Worm (Caenorhabditis elegans): ENCODE measurements around the gene Y49F6A.5.

DNA sequence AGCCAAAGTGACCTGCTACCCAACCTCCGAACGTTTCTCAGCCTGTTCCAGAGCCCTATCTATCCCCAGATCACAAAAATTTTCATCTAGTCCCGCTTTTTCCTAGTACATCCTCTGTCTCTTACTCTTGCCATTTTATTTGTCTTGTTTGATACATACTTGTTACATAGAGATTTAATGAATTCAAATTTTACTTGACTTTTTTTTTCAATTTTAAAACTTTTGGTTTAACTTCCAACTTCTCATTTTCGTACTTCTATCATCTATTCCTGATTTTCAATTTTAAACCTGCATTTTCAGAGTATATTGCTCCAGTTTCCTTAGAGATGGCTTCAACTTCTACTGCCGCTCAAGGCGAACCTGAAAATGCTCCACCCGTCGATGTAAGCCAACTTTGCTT is 17.2 kb upstream of the Y49F6A.5 start, which contains the start of gene M151.3:
- TF ChIP-seq dpl-1 (GFP tag; optimal IDR thresholded peaks at IDR 0.05): no peak
- no peak for TF ChIP-seq egl-27 (tag; optimal IDR thresholded peaks at IDR 0.05)
- no peak for TF ChIP-seq jun-1 (tag; optimal IDR thresholded peaks at IDR 0.05)
- TF ChIP-seq aha-1 (tag; optimal IDR thresholded peaks at IDR 0.05): no peak
- no peak for TF ChIP-seq nhr-237 (tag; optimal IDR thresholded peaks at IDR 0.05)
- TF ChIP-seq nhr-77 (tag; optimal IDR thresholded peaks at IDR 0.05): no peak
- no peak for TF ChIP-seq nhr-76 (tag; optimal IDR thresholded peaks at IDR 0.05)
- no peak for TF ChIP-seq elt-3 (tag; optimal IDR thresholded peaks at IDR 0.05)
- TF ChIP-seq efl-1 (optimal IDR thresholded peaks at IDR 0.05): no peak
- no peak for TF ChIP-seq efl-1 (GFP tag; optimal IDR thresholded peaks at IDR 0.05 in 1 of 2)
